Fruit fly (Drosophila melanogaster): ENCODE data around the gene CG9636.

CG9636 gene

DNA sequence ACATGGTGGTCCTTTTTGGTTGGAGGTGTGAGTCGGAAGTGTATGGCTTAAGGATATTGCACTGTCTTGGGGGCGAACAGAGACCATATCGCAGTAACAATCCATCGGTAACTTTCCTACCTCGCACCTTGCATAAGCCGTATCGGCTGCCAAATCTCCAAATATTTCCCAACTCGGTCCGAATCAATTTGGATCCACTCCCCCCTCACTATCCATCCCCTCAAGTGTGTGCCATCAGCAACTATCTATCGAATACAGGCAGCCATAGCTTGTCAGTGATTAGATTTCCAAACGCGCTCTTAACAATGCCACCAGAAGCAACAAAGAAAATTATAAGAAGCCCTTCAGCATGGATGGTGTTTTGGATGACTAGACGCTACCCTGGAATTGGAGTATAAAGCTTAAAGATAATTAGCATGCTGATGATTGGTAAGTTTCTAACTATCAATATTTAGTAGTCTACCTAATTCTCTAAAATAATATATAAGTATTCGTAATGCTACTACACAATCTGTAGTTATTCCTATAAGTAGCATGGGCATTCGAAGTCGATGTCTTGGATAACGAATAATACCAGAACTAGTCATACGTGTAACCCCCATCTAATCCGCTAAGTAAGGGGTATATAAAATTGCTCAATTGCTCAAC, 36.8 kb downstream of the CG9636 start (continued):
- TF ChIP-seq CG10147 (GFP tag; optimal IDR thresholded peaks at IDR 0.05): peak; percentile 35
- peak; percentile 72 for TF ChIP-seq CG8924 (tag; optimal IDR thresholded peaks at IDR 0.05)
- TF ChIP-seq CG12391 (tag; optimal IDR thresholded peaks at IDR 0.05): peak; percentile 69
- TF ChIP-seq chn (GFP tag; optimal IDR thresholded peaks at IDR 0.05): peak; percentile 32
- peak; percentile 50 for TF ChIP-seq CG31441 (GFP tag; IDR thresholded peaks at IDR 0.05)
- no peak for TF ChIP-seq CG6791 (GFP tag; IDR thresholded peaks at IDR 0.05; ENCODE audit: partially characterized antibody)
- peak; percentile 73 for TF ChIP-seq Ptx1 (GFP tag; IDR thresholded peaks at IDR 0.05)
- TF ChIP-seq CG18619 (GFP tag; optimal IDR thresholded peaks at IDR 0.05): peak; percentile 33
- TF ChIP-seq PHDP (tag; optimal IDR thresholded peaks at IDR 0.05): peak; percentile 64
- TF ChIP-seq CG34422 (GFP tag; IDR thresholded peaks at IDR 0.05): 0 out of 3 replicates have a peak, but pooled peaks have one; percentile 50
- TF ChIP-seq pb (GFP tag; optimal IDR thresholded peaks at IDR 0.05): no peak
- peak; percentile 17 for TF ChIP-seq CG1647 (GFP tag; optimal IDR thresholded peaks at IDR 0.05)
- peak; percentile 34 for TF ChIP-seq CG6813 (GFP tag; optimal IDR thresholded peaks at IDR 0.05)
- peak; percentile 9 for TF ChIP-seq zen (tag; optimal IDR thresholded peaks at IDR 0.05)
- TF ChIP-seq CG11723 (GFP tag; optimal IDR thresholded peaks at IDR 0.05): no peak
- TF ChIP-seq crp (GFP tag; optimal IDR thresholded peaks at IDR 0.05): no peak
- TF ChIP-seq lola (GFP tag; optimal IDR thresholded peaks at IDR 0.05): peak in 1 of 3 experiments; percentile 59
- TF ChIP-seq Hr51 (GFP tag; optimal IDR thresholded peaks at IDR 0.05): peak in 1 of 2 experiments; percentile 77
- TF ChIP-seq vnd (GFP tag; IDR thresholded peaks at IDR 0.05; ENCODE audit: partially characterized antibody): 0 out of 3 replicates have a peak, but pooled peaks have one; percentile 36
- peak; percentile 40 for TF ChIP-seq CG15514 (GFP tag; optimal IDR thresholded peaks at IDR 0.05)
- TF ChIP-seq Atf3 (GFP tag; optimal IDR thresholded peaks at IDR 0.05): no peak
- no peak for TF ChIP-seq Sin3A (optimal IDR thresholded peaks at IDR 0.05)
- peak; percentile 86 for TF ChIP-seq row (GFP tag; IDR thresholded peaks at IDR 0.05)
- TF ChIP-seq Blimp-1 (GFP tag; optimal IDR thresholded peaks at IDR 0.05): peak; percentile 37
- TF ChIP-seq HHEX (GFP tag; optimal IDR thresholded peaks at IDR 0.05): peak; percentile 43
- peak; percentile 76 for TF ChIP-seq grau (tag; optimal IDR thresholded peaks at IDR 0.05)
- TF ChIP-seq CG6689 (GFP tag; IDR thresholded peaks at IDR 0.05): peak; percentile 58
- TF ChIP-seq gro (GFP tag; optimal IDR thresholded peaks at IDR 0.05): peak; percentile 34
- peak; percentile 27 for TF ChIP-seq CG7786 (GFP tag; optimal IDR thresholded peaks at IDR 0.05)
- TF ChIP-seq Fer1 (GFP tag; optimal IDR thresholded peaks at IDR 0.05): peak; percentile 51
- no peak for TF ChIP-seq nau (GFP tag; optimal IDR thresholded peaks at IDR 0.05)
- TF ChIP-seq CG3281 (GFP tag; optimal IDR thresholded peaks at IDR 0.05): peak; percentile 62
- peak; percentile 20; the same call in 1 of the 2 replicates for TF ChIP-seq ttk (GFP tag; IDR thresholded peaks at IDR 0.05)
- no peak for TF ChIP-seq CG43689 (GFP tag; IDR thresholded peaks at IDR 0.05)
- peak; percentile 59 for TF ChIP-seq CG30403 (GFP tag; optimal IDR thresholded peaks at IDR 0.05)
- TF ChIP-seq E2f2 (GFP tag; IDR thresholded peaks at IDR 0.05): peak; percentile 15; the same call in 1 of the 2 replicates
- TF ChIP-seq sens (GFP tag): peak; percentile 85
- TF ChIP-seq Abd-B (GFP tag; optimal IDR thresholded peaks at IDR 0.05): peak; percentile 35
- no peak for TF ChIP-seq pzg (GFP tag; optimal IDR thresholded peaks at IDR 0.05)
- TF ChIP-seq Hsf (GFP tag; optimal IDR thresholded peaks at IDR 0.05): peak; percentile 42
- peak; percentile 20 for TF ChIP-seq CG13296 (GFP tag; optimal IDR thresholded peaks at IDR 0.05)
- no peak for TF ChIP-seq D (optimal IDR thresholded peaks at IDR 0.05)
- TF ChIP-seq D (GFP tag; optimal IDR thresholded peaks at IDR 0.05): peak; percentile 21
- no peak for TF ChIP-seq CG8359 (GFP tag; optimal IDR thresholded peaks at IDR 0.05; ENCODE audit: borderline replicate concordance)
- peak; percentile 30 for TF ChIP-seq Hr3 (GFP tag; optimal IDR thresholded peaks at IDR 0.05)
- TF ChIP-seq tna (GFP tag; IDR thresholded peaks at IDR 0.05; ENCODE audit: partially characterized antibody): no peak
- TF ChIP-seq Nf-YB (GFP tag; optimal IDR thresholded peaks at IDR 0.05): no peak
- TF ChIP-seq chm (GFP tag; IDR thresholded peaks at IDR 0.05): no peak
- TF ChIP-seq CG18476 (GFP tag; optimal IDR thresholded peaks at IDR 0.05): no peak

Measured in whole organism, embryonic.